Worm (Caenorhabditis elegans) whole organism, L3 larva: ENCODE results near the gene T24H10.1.

Source experiments
- R02D3.7 ChIP-seq: fragments of 150-350 bp; optimal IDR thresholded peaks from 2 replicates; lab custom pipeline; 2014; ENCODE audit warnings: missing biosample characterization, missing genetic modification characterization
- aly-2 ChIP-seq: fragments of 150-350 bp; optimal IDR thresholded peaks from 2 replicates; lab custom pipeline; 2014; ENCODE audit warnings: missing biosample characterization, missing genetic modification characterization
- ceh-16 ChIP-seq: sonication (generic microtip); optimal IDR thresholded peaks from 2 replicates; lab custom pipeline; 2017; ENCODE audit warnings: missing biosample characterization, missing genetic modification characterization
- ceh-28 ChIP-seq: fragments of 150-350 bp; optimal IDR thresholded peaks from 2 replicates; lab custom pipeline; 2014; ENCODE audit warnings: missing biosample characterization, missing genetic modification reagents, missing genetic modification characterization
- ceh-9 ChIP-seq: sonication (generic microtip); optimal IDR thresholded peaks from 2 replicates; lab custom pipeline; 2018; ENCODE audit warnings: missing biosample characterization, missing genetic modification characterization
- daf-12 ChIP-seq: fragments of 150-350 bp; optimal IDR thresholded peaks from 2 replicates; lab custom pipeline; 2014; ENCODE audit warnings: missing biosample characterization, missing genetic modification reagents, missing genetic modification characterization
- egl-27 ChIP-seq: sonication (generic microtip); optimal IDR thresholded peaks from 4 replicates; lab custom pipeline; 2017; ENCODE audit warnings: missing biosample characterization, missing genetic modification reagents, missing genetic modification characterization
- egl-5 ChIP-seq: fragments of 150-350 bp; optimal IDR thresholded peaks from 2 replicates; lab custom pipeline; 2017; ENCODE audit warnings: missing biosample characterization, missing genetic modification reagents, missing genetic modification characterization, inconsistent platforms
- elt-1 ChIP-seq: fragments of 150-350 bp; optimal IDR thresholded peaks from 2 replicates; lab custom pipeline; 2014; ENCODE audit warnings: missing biosample characterization, missing genetic modification characterization
- elt-3 ChIP-seq, 3 experiments: fragments of 150-350 bp in 1 of 3; sonication (generic microtip) in 2 of 3; optimal IDR thresholded peaks; 2 replicates in 2 of 3; 4 replicates in 1 of 3; lab custom pipeline; 2014 to 2017; ENCODE audit warnings: missing biosample characterization in 3 of 3, missing genetic modification characterization in 3 of 3
- fkh-10 ChIP-seq: sonication (generic microtip); optimal IDR thresholded peaks from 2 replicates; lab custom pipeline; 2017; ENCODE audit warnings: missing biosample characterization, missing genetic modification reagents, missing genetic modification characterization
- fkh-2 ChIP-seq: fragments of 150-350 bp; optimal IDR thresholded peaks from 2 replicates; lab custom pipeline; 2014; ENCODE audit warnings: missing biosample characterization, missing genetic modification reagents, missing genetic modification characterization
- fos-1 ChIP-seq: fragments of 150-350 bp; optimal IDR thresholded peaks from 2 replicates; lab custom pipeline; 2014; ENCODE audit warnings: missing biosample characterization, missing genetic modification characterization
- hmg-11 ChIP-seq: sonication (generic microtip); optimal IDR thresholded peaks from 2 replicates; lab custom pipeline; 2016; ENCODE audit warnings: missing genetic modification characterization, missing compliant biosample characterization
- jun-1 ChIP-seq: fragments of 150-350 bp; optimal IDR thresholded peaks from 2 replicates; lab custom pipeline; 2014; ENCODE audit warnings: missing biosample characterization, missing genetic modification reagents, missing genetic modification characterization
- lin-15B ChIP-seq: fragments of 150-350 bp; optimal IDR thresholded peaks from 2 replicates; lab custom pipeline; 2014; ENCODE audit warnings: missing biosample characterization, missing genetic modification characterization
- lin-39 ChIP-seq: fragments of 150-350 bp; optimal IDR thresholded peaks from 2 replicates; lab custom pipeline; 2018; ENCODE audit warnings: missing biosample characterization, missing genetic modification reagents, missing genetic modification characterization
- lsy-12 ChIP-seq: sonication (generic microtip); optimal IDR thresholded peaks from 2 replicates; lab custom pipeline; 2016; ENCODE audit warnings: mild to moderate bottlenecking, missing genetic modification characterization, missing compliant biosample characterization
- mdl-1 ChIP-seq: fragments of 150-350 bp; optimal IDR thresholded peaks from 2 replicates; lab custom pipeline; 2014; ENCODE audit warnings: missing biosample characterization, missing genetic modification characterization
- nfya-1 ChIP-seq: sonication (generic microtip); optimal IDR thresholded peaks from 2 replicates; lab custom pipeline; 2017; ENCODE audit warnings: missing genetic modification characterization, mild to moderate bottlenecking, missing compliant biosample characterization, antibody characterized with exemption, moderate library complexity; ENCODE audit not compliant: insufficient read depth
- nhr-11 ChIP-seq: fragments of 150-350 bp; optimal IDR thresholded peaks from 2 replicates; lab custom pipeline; 2014; ENCODE audit warnings: missing biosample characterization, missing genetic modification characterization
- nhr-237 ChIP-seq: fragments of 150-350 bp; optimal IDR thresholded peaks from 2 replicates; lab custom pipeline; 2014; ENCODE audit warnings: missing biosample characterization, missing genetic modification characterization
- nhr-25 ChIP-seq: sonication (generic microtip); optimal IDR thresholded peaks from 2 replicates; lab custom pipeline; 2017; ENCODE audit warnings: missing biosample characterization, missing genetic modification characterization
- nhr-28 ChIP-seq: fragments of 150-350 bp; optimal IDR thresholded peaks from 2 replicates; lab custom pipeline; 2014; ENCODE audit warnings: missing biosample characterization, missing genetic modification characterization
- nhr-43 ChIP-seq: sonication (generic microtip); optimal IDR thresholded peaks from 2 replicates; lab custom pipeline; 2016; ENCODE audit warnings: mild to moderate bottlenecking, missing genetic modification characterization, missing compliant biosample characterization; ENCODE audit not compliant: poor library complexity, severe bottlenecking
- nhr-67 ChIP-seq: fragments of 150-350 bp; optimal IDR thresholded peaks from 2 replicates; lab custom pipeline; 2014; ENCODE audit warnings: missing biosample characterization, missing genetic modification characterization
- nhr-76 ChIP-seq: fragments of 150-350 bp; sonication (generic microtip); optimal IDR thresholded peaks from 5 replicates; lab custom pipeline; 2014; ENCODE audit warnings: missing biosample characterization, missing genetic modification characterization
- nhr-77 ChIP-seq: fragments of 150-350 bp; optimal IDR thresholded peaks from 2 replicates; lab custom pipeline; 2014; ENCODE audit warnings: missing biosample characterization, missing genetic modification characterization
- pha-4 ChIP-seq: fragments of 150-350 bp; optimal IDR thresholded peaks from 2 replicates; lab custom pipeline; 2014; ENCODE audit warnings: missing biosample characterization, missing genetic modification reagents, missing genetic modification characterization
- pqm-1 ChIP-seq: fragments of 150-350 bp; optimal IDR thresholded peaks from 2 replicates; lab custom pipeline; 2017; ENCODE audit warnings: missing biosample characterization, missing genetic modification characterization, inconsistent platforms
- sea-2 ChIP-seq: fragments of 150-350 bp; sonication (generic microtip); optimal IDR thresholded peaks from 4 replicates; lab custom pipeline; 2014; ENCODE audit warnings: missing biosample characterization, missing genetic modification reagents, missing genetic modification characterization
- skn-1 ChIP-seq: fragments of 150-350 bp; optimal IDR thresholded peaks from 2 replicates; lab custom pipeline; 2014; ENCODE audit warnings: missing biosample characterization, missing genetic modification characterization
- snpc-4 ChIP-seq: fragments of 150-350 bp; optimal IDR thresholded peaks from 2 replicates; lab custom pipeline; 2014; ENCODE audit warnings: missing biosample characterization, missing genetic modification characterization
- unc-39 ChIP-seq: sonication (generic microtip); optimal IDR thresholded peaks from 4 replicates; lab custom pipeline; 2017; ENCODE audit warnings: missing biosample characterization, missing genetic modification characterization
- unc-62 ChIP-seq: fragments of 150-350 bp; sonication (generic microtip); optimal IDR thresholded peaks from 4 replicates; lab custom pipeline; 2014; ENCODE audit warnings: missing biosample characterization, missing genetic modification reagents, missing genetic modification characterization
- ztf-11 ChIP-seq: fragments of 150-350 bp; optimal IDR thresholded peaks from 2 replicates; lab custom pipeline; 2014; ENCODE audit warnings: missing biosample characterization, missing genetic modification characterization
- ztf-4 ChIP-seq: fragments of 150-350 bp; optimal IDR thresholded peaks from 2 replicates; lab custom pipeline; 2014; ENCODE audit warnings: missing biosample characterization, missing genetic modification characterization

Gene T24H10.1

DNA sequence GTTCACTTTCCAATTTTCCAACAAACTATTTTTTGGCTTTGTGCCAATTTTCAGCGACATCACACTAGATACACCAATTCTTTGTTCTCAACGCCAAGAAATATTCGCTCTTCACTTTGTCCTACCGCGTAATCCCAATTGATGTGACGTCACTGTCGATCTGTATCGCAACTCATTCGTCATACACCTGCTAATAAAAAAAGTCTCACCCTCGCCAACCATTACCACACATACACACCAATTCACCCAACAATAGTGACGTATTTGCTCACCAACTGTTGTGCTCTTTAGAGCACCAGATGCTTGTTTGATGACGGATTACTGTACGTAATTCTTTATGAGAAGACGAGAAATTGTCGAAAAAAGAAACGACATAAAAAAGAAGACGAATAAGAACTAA is 35.8 kb upstream of the T24H10.1 start:
- TF ChIP-seq pha-4 (tag; lab: Kevin White, UChicago): peak; percentile 54
- no peak for TF ChIP-seq nhr-43 (tag; lab: Kevin White, UChicago)
- TF ChIP-seq, all 47 proteins: peak for 1

DNA sequence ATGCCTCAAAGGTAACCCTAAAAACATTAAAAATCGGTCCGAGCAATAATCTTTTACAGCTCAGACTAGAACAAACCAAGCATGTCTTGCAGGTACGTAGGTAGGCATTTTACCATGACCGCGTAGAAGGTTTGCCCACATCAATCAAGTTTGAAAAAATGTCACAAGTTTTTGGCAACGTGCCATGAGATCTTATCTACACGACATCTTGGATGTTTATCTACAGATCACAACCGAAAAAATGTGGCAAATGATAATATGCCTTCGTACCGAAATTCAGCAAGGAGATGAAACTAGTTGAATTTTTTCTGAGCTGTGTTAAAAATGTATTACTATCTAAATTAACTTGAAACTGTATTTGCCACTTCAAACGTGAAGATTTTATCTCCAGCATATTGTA is 34.7 kb upstream of the T24H10.1 start:
- TF ChIP-seq skn-1 (tag; lab: Kevin White, UChicago) (no peak), elt-1 (peak; percentile 94), jun-1 (tag; lab: Kevin White, UChicago) (no peak), ceh-9 (tag; lab: Kevin White, UChicago) (no peak), elt-3 (tag; optimal IDR thresholded peaks at IDR 0.05; lab: Kevin White, UChicago) (no peak), nhr-237 (tag; lab: Kevin White, UChicago) (no peak), nhr-25 (tag; lab: Kevin White, UChicago) (peak; percentile 54), unc-39 (no peak), nhr-11 (no peak), fkh-10 (GFP tag; lab: Kevin White, UChicago) (no peak)

DNA sequence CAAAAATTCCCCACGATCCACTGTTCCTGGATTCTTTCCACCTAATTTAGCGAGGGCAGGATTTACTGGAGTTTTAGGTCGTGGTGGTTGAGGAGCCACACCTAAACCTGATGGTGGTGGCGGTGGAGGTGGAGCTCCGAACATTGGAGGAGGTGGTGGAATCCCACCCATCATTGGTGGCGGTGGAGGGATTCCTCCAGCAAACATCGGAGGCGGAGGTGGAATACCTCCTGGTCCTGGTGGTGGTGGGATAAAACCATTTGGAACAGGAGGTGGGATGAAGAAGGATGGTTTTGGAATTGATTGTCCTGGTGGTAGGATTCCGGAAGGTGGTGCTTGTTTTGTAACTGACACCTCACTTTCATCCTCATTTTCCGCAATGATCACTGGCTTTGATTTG is 29.3 kb upstream of the T24H10.1 start:
- no peak for TF ChIP-seq fos-1
- TF ChIP-seq fkh-2: no peak
- TF ChIP-seq ceh-28 (tag; lab: Kevin White, UChicago): no peak
- no peak for TF ChIP-seq nhr-237 (tag; lab: Kevin White, UChicago)
- TF ChIP-seq nhr-25 (tag; lab: Kevin White, UChicago): no peak
- no peak for TF ChIP-seq nfya-1
- TF ChIP-seq lin-39 (tag; lab: Kevin White, UChicago): no peak
- no peak for TF ChIP-seq egl-27 (tag; lab: Kevin White, UChicago)
- no peak for TF ChIP-seq pha-4 (tag; lab: Kevin White, UChicago)
- TF ChIP-seq daf-12: no peak

DNA sequence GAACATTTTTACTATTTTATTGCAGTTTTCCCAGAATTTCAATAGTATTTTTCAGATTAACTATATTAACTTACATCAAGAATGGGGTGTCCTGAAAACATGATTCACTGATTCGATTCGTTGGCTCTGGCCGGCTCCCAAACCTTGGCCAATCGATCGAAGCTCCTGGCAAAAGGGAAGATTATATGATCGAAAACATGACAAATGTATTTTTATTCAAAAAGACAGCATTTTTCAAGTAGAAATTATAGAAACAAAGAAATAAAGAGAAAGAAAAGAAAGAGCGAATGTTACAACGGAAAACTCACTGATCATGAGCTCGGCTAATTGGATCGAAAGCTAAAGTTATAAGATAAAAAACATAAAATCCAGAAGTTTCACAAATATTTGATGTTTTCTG is 28.4 kb upstream of the T24H10.1 start, which contains the start of gene T24B8.4:
T24B8.4 (minus strand) TSS at position 101 of the 400 bp plus-strand sequence.
- TF ChIP-seq egl-27 (tag; lab: Kevin White, UChicago): no peak
- no peak for TF ChIP-seq lin-15B (tag; lab: Kevin White, UChicago)
- no peak for TF ChIP-seq unc-39
- no peak for TF ChIP-seq sea-2 (GFP tag; lab: Kevin White, UChicago)
- no peak for TF ChIP-seq nhr-76 (tag; lab: Kevin White, UChicago)
- TF ChIP-seq egl-5 (tag; lab: Kevin White, UChicago): no peak
- TF ChIP-seq nhr-77: no peak
- no peak for TF ChIP-seq fkh-10 (GFP tag; lab: Kevin White, UChicago)
- TF ChIP-seq, all 47 proteins: peak for 0

DNA sequence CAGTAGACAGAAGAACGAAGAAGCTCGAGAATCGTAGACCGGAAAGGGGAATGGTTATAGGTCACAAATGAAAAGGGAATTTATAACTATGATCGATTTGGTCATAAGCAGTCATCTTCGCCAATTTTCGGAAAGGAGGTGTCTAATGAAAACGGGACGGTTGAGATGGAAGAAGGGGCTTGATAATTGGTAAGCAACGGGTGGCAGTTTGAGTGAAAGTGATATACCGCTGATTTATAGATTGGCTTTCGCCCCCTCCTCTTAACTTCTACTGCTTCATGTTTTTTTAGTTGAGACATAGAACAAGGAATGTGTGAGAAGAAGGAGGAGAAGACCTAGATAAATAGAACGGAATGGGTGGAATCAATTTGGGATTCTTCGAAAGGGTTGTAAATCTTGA is 26.4 kb upstream of the T24H10.1 start:
- TF ChIP-seq fkh-10 (GFP tag; lab: Kevin White, UChicago) (no peak), R02D3.7 (tag; lab: Kevin White, UChicago) (no peak), hmg-11 (tag; lab: Kevin White, UChicago) (no peak), nhr-28 (tag; lab: Kevin White, UChicago) (no peak), fkh-2 (no peak), unc-62 (no peak), egl-27 (tag; lab: Kevin White, UChicago) (no peak), lsy-12 (tag; lab: Kevin White, UChicago) (no peak), fos-1 (no peak), nhr-67 (no peak), ztf-11 (tag; lab: Kevin White, UChicago) (no peak), elt-1 (no peak), aly-2 (no peak), ceh-28 (tag; lab: Kevin White, UChicago) (no peak), pqm-1 (no peak), nhr-11 (no peak), daf-12 (no peak)

DNA sequence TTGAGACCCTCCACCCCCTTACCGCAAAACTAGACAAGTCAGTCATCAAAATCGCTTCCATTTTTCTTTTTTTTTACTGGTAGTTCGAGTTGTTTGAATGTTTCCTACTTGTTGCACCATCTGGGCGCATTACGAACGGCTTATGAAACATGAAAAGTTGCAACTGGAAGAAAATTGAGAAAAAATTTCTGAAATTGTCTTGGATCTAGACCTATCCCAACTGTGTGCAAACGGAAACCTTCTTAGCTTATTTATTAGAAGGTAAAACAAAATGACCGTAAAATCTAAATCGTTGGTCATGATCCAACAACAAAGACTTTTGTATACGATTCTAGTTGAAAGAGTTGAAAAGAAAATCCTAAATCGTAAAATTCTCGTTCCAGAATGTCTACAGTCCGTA is 24.7 kb upstream of the T24H10.1 start:
- TF ChIP-seq nhr-77 (no peak), ztf-4 (tag; lab: Kevin White, UChicago) (no peak), pha-4 (tag; lab: Kevin White, UChicago) (no peak), snpc-4 (no peak), ztf-11 (tag; lab: Kevin White, UChicago) (no peak), lsy-12 (tag; lab: Kevin White, UChicago) (no peak), mdl-1 (tag; lab: Kevin White, UChicago) (no peak), nhr-11 (no peak), lin-39 (tag; lab: Kevin White, UChicago) (no peak), lin-15B (tag; lab: Kevin White, UChicago) (no peak), ceh-16 (tag; lab: Kevin White, UChicago) (no peak), pqm-1 (no peak)
